Fruit fly (Drosophila melanogaster) whole organism, embryonic: ENCODE results near the gene prg.

Experiments used
- Antp ChIP-seq: fragments of 200-800 bp; sonication (Bioruptor generic); optimal IDR thresholded peaks from 3 replicates; lab custom pipeline; 2016; ENCODE audit warnings: missing biosample characterization, missing genetic modification characterization
- CG10147 ChIP-seq: fragments of 200-800 bp; sonication (Bioruptor generic); optimal IDR thresholded peaks from 2 replicates; lab custom pipeline; 2019; ENCODE audit warnings: missing biosample characterization, mild to moderate bottlenecking, missing genetic modification characterization, moderate library complexity
- CG10366 ChIP-seq: fragments of 200-800 bp; sonication (Bioruptor generic); IDR thresholded peaks from 2 replicates; pipeline ENCODE4 v1.3.6; 2022; ENCODE audit warnings: missing biosample characterization, missing genetic modification characterization
- CG10654 ChIP-seq: fragments of 200-800 bp; sonication (Bioruptor generic); optimal IDR thresholded peaks from 2 replicates; lab custom pipeline; 2016; ENCODE audit warnings: missing biosample characterization, missing genetic modification characterization
- CG10979 ChIP-seq: fragments of 200-800 bp; sonication (Bioruptor generic); optimal IDR thresholded peaks from 2 replicates; lab custom pipeline; 2018; ENCODE audit warnings: missing biosample characterization, mild to moderate bottlenecking, missing genetic modification characterization, moderate library complexity
- CG11560 ChIP-seq: fragments of 200-800 bp; sonication (Bioruptor generic); IDR thresholded peaks from 3 replicates; pipeline ENCODE4 v1.3.6; 2022; ENCODE audit warnings: missing biosample characterization, missing genetic modification characterization
- CG12104 ChIP-seq: fragments of 200-800 bp; sonication (Bioruptor generic); optimal IDR thresholded peaks from 3 replicates; lab custom pipeline; 2016; ENCODE audit warnings: missing biosample characterization, missing genetic modification characterization
- CG14710 ChIP-seq: fragments of 200-800 bp; sonication (Bioruptor generic); optimal IDR thresholded peaks from 3 replicates; lab custom pipeline; 2019; ENCODE audit warnings: missing biosample characterization, mild to moderate bottlenecking, missing genetic modification characterization, moderate library complexity
- CG18011 ChIP-seq: fragments of 200-800 bp; sonication (Bioruptor generic); optimal IDR thresholded peaks from 2 replicates; lab custom pipeline; 2017; ENCODE audit warnings: missing biosample characterization, missing genetic modification characterization, mild to moderate bottlenecking, moderate library complexity, missing genotype
- CG18262 ChIP-seq: fragments of 200-800 bp; optimal IDR thresholded peaks from 3 replicates; lab custom pipeline; 2019; ENCODE audit warnings: missing biosample characterization, mild to moderate bottlenecking, missing genetic modification characterization, moderate library complexity
- CG2120 ChIP-seq: fragments of 200-800 bp; sonication (Bioruptor generic); optimal IDR thresholded peaks from 3 replicates; lab custom pipeline; 2016; ENCODE audit warnings: missing biosample characterization, missing genetic modification characterization
- CG4854 ChIP-seq: fragments of 200-800 bp; sonication (Bioruptor generic); optimal IDR thresholded peaks from 2 replicates; lab custom pipeline; 2016; ENCODE audit warnings: missing biosample characterization, missing genetic modification characterization, inconsistent platforms
- CG6854 ChIP-seq: fragments of 200-800 bp; sonication (Bioruptor generic); optimal IDR thresholded peaks from 3 replicates; lab custom pipeline; 2017; ENCODE audit warnings: missing biosample characterization, mild to moderate bottlenecking, missing genetic modification characterization
- CG7963 ChIP-seq: fragments of 200-800 bp; sonication (Bioruptor generic); IDR thresholded peaks from 3 replicates; pipeline ENCODE4 v1.3.6; 2022; ENCODE audit warnings: missing biosample characterization, missing genetic modification characterization; ENCODE audit not compliant: partially characterized antibody
- CG9932 ChIP-seq: fragments of 200-800 bp; sonication (Bioruptor generic); IDR thresholded peaks from 2 replicates; pipeline ENCODE4 v1.3.6; 2022; ENCODE audit warnings: missing biosample characterization, missing genetic modification characterization
- Doc2 ChIP-seq: fragments of 200-800 bp; sonication (Bioruptor generic); IDR thresholded peaks from 2 replicates; pipeline ENCODE4 v1.3.6; 2022; ENCODE audit warnings: missing biosample characterization, missing genetic modification characterization
- Elba2 ChIP-seq: fragments of 200-800 bp; sonication (Bioruptor generic); optimal IDR thresholded peaks from 3 replicates; lab custom pipeline; 2016; ENCODE audit warnings: missing biosample characterization, missing genetic modification characterization
- Ets65A ChIP-seq: fragments of 200-800 bp; sonication (Bioruptor generic); peaks from one replicate; lab custom pipeline; 2016; ENCODE audit warnings: missing biosample characterization, missing genetic modification characterization
- Ets97D ChIP-seq: fragments of 200-800 bp; sonication (Bioruptor generic); optimal IDR thresholded peaks from 3 replicates; lab custom pipeline; 2016; ENCODE audit warnings: missing biosample characterization, missing genetic modification characterization
- Fer2 ChIP-seq: fragments of 200-800 bp; sonication (Bioruptor generic); optimal IDR thresholded peaks from 2 replicates; lab custom pipeline; 2018; ENCODE audit warnings: missing biosample characterization, mild to moderate bottlenecking, missing genetic modification characterization, moderate library complexity
- GATAe ChIP-seq: fragments of 200-800 bp; sonication (Bioruptor generic); conservative IDR thresholded peaks from 2 replicates; pipeline ENCODE4 v1.3.6; 2022; ENCODE audit warnings: missing biosample characterization, missing genetic modification characterization
- Lpt ChIP-seq: fragments of >200 bp; optimal IDR thresholded peaks from 2 replicates; lab custom pipeline; 2018; ENCODE audit warnings: missing biosample characterization, missing genetic modification characterization
- Meics ChIP-seq: fragments of 200-800 bp; sonication (Bioruptor generic); optimal IDR thresholded peaks from 2 replicates; lab custom pipeline; 2017; ENCODE audit warnings: missing biosample characterization, mild to moderate bottlenecking, missing genetic modification characterization
- NK7.1 ChIP-seq: fragments of 200-800 bp; sonication (Bioruptor generic); optimal IDR thresholded peaks from 3 replicates; lab custom pipeline; 2016; ENCODE audit warnings: missing biosample characterization, missing genetic modification characterization
- Oaz ChIP-seq: fragments of 200-800 bp; sonication (Bioruptor generic); IDR thresholded peaks from 2 replicates; pipeline ENCODE4 v1.3.6; 2022; ENCODE audit warnings: missing biosample characterization, missing genetic modification characterization
- Poxn ChIP-seq: fragments of 200-800 bp; sonication (Bioruptor generic); IDR thresholded peaks from 2 replicates; pipeline ENCODE4 v1.3.6; 2022; ENCODE audit warnings: missing biosample characterization, missing genetic modification characterization
- Side ChIP-seq: fragments of 200-800 bp; sonication (Bioruptor generic); optimal IDR thresholded peaks from 2 replicates; lab custom pipeline; 2016; ENCODE audit warnings: missing biosample characterization, missing genetic modification characterization
- Sry-δ ChIP-seq: fragments of 200-800 bp; sonication (Bioruptor generic); optimal IDR thresholded peaks from 2 replicates; lab custom pipeline; 2016; ENCODE audit warnings: missing biosample characterization, missing genetic modification characterization
- Stat92E ChIP-seq, 3 experiments: fragments of >200 bp in 2 of 3; fragments of 200-800 bp in 1 of 3; sonication (Bioruptor generic) in 1 of 3; optimal IDR thresholded peaks; 2 replicates each; lab custom pipeline; 2017 to 2019; ENCODE audit warnings: missing biosample characterization in 3 of 3, missing genetic modification characterization in 3 of 3, mild to moderate bottlenecking in 1 of 3, moderate library complexity in 1 of 3
- Trl ChIP-seq, 3 experiments: fragments of >200 bp in 2 of 3; fragments of 200-800 bp in 1 of 3; sonication (Bioruptor generic) in 1 of 3; optimal IDR thresholded peaks; 2 replicates in 1 of 3; 3 replicates in 2 of 3; lab custom pipeline; 2016 to 2017; ENCODE audit warnings: missing biosample characterization in 1 of 3, missing genetic modification characterization in 1 of 3
- ab ChIP-seq: fragments of 200-800 bp; sonication (Bioruptor generic); optimal IDR thresholded peaks from 2 replicates; lab custom pipeline; 2016; ENCODE audit warnings: missing biosample characterization, missing genetic modification characterization
- cato ChIP-seq: fragments of 200-800 bp; sonication (Bioruptor generic); optimal IDR thresholded peaks from 2 replicates; lab custom pipeline; 2016; ENCODE audit warnings: missing biosample characterization, missing genetic modification characterization, borderline replicate concordance
- da ChIP-seq: fragments of 200-800 bp; sonication (Bioruptor generic); optimal IDR thresholded peaks from 2 replicates; lab custom pipeline; 2016; ENCODE audit warnings: missing biosample characterization, missing genetic modification characterization
- dimm ChIP-seq: fragments of 200-800 bp; sonication (Bioruptor generic); IDR thresholded peaks from 2 replicates; pipeline ENCODE4 v1.3.6; 2022; ENCODE audit warnings: missing biosample characterization, missing genetic modification characterization
- dmrt99B ChIP-seq: fragments of 200-800 bp; sonication (Bioruptor generic); optimal IDR thresholded peaks from 2 replicates; lab custom pipeline; 2018; ENCODE audit warnings: missing biosample characterization, mild to moderate bottlenecking, missing genetic modification characterization, moderate library complexity
- emc ChIP-seq: fragments of 200-800 bp; sonication (Bioruptor generic); optimal IDR thresholded peaks from 2 replicates; lab custom pipeline; 2016; ENCODE audit warnings: missing biosample characterization, missing genetic modification characterization
- gfzf ChIP-seq: fragments of 200-800 bp; sonication (Bioruptor generic); optimal IDR thresholded peaks from 2 replicates; lab custom pipeline; 2016; ENCODE audit warnings: missing biosample characterization, mild to moderate bottlenecking, missing genetic modification characterization, moderate library complexity
- grau ChIP-seq: fragments of 200-800 bp; optimal IDR thresholded peaks from 3 replicates; lab custom pipeline; 2019; ENCODE audit warnings: missing biosample characterization, mild to moderate bottlenecking, missing genetic modification characterization, moderate library complexity
- hth ChIP-seq: fragments of >200 bp; optimal IDR thresholded peaks from 2 replicates; lab custom pipeline; 2017; ENCODE audit warnings: inconsistent platforms
- kah ChIP-seq: fragments of 200-800 bp; sonication (Bioruptor generic); optimal IDR thresholded peaks from 2 replicates; lab custom pipeline; 2018; ENCODE audit warnings: missing biosample characterization, mild to moderate bottlenecking, missing genetic modification characterization
- mirr ChIP-seq: fragments of 200-800 bp; sonication (Bioruptor generic); optimal IDR thresholded peaks from 3 replicates; lab custom pipeline; 2018; ENCODE audit warnings: missing biosample characterization, mild to moderate bottlenecking, missing genetic modification characterization
- nerfin-2 ChIP-seq: fragments of 200-800 bp; sonication (Bioruptor generic); IDR thresholded peaks from 2 replicates; pipeline ENCODE4 v1.3.6; 2022; ENCODE audit warnings: missing biosample characterization, missing genetic modification characterization; ENCODE audit not compliant: partially characterized antibody
- phol ChIP-seq: fragments of 200-800 bp; sonication (Bioruptor generic); optimal IDR thresholded peaks from 3 replicates; lab custom pipeline; 2018; ENCODE audit warnings: missing biosample characterization, mild to moderate bottlenecking, missing genetic modification characterization, moderate library complexity
- rib ChIP-seq: fragments of 200-800 bp; sonication (Bioruptor generic); IDR thresholded peaks from 2 replicates; pipeline ENCODE4 v1.3.6; 2022; ENCODE audit warnings: missing biosample characterization, missing genetic modification characterization
- ro ChIP-seq: fragments of 200-800 bp; sonication (Bioruptor generic); IDR thresholded peaks from 2 replicates; pipeline ENCODE4 v1.3.6; 2022; ENCODE audit warnings: missing biosample characterization, missing genetic modification characterization
- row ChIP-seq: fragments of 200-800 bp; sonication (Bioruptor generic); IDR thresholded peaks from 3 replicates; pipeline ENCODE4 v1.3.6; 2022; ENCODE audit warnings: missing biosample characterization, missing genetic modification characterization
- stwl ChIP-seq: fragments of 200-800 bp; sonication (Bioruptor generic); optimal IDR thresholded peaks from 3 replicates; lab custom pipeline; 2018; ENCODE audit warnings: missing biosample characterization, mild to moderate bottlenecking, missing genetic modification characterization, moderate library complexity
- tna ChIP-seq: fragments of 200-800 bp; sonication (Bioruptor generic); IDR thresholded peaks from 2 replicates; pipeline ENCODE4 v1.3.6; 2022; ENCODE audit warnings: missing biosample characterization, missing genetic modification characterization; ENCODE audit not compliant: partially characterized antibody
- toy ChIP-seq: fragments of 200-800 bp; sonication (Bioruptor generic); IDR thresholded peaks from 2 replicates; pipeline ENCODE4 v1.3.6; 2022; ENCODE audit warnings: missing biosample characterization, missing genetic modification characterization
- trh ChIP-seq: fragments of 200-800 bp; sonication (Bioruptor generic); optimal IDR thresholded peaks from 2 replicates; lab custom pipeline; 2016; ENCODE audit warnings: missing biosample characterization, missing genetic modification characterization
- ttk ChIP-seq: fragments of 200-800 bp; sonication (Bioruptor generic); IDR thresholded peaks from 2 replicates; pipeline ENCODE4 v2.1.2; 2022; ENCODE audit warnings: missing biosample characterization, missing genetic modification characterization
- tx ChIP-seq: fragments of 200-800 bp; sonication (Bioruptor generic); optimal IDR thresholded peaks from 2 replicates; lab custom pipeline; 2016; ENCODE audit warnings: missing biosample characterization, missing genetic modification characterization

The prg gene

dm6 chr2L:8473448-8473847, 9.2 kb downstream of the prg start (continued):
- TF ChIP-seq CG2120 (GFP tag; lab: Kevin White, UChicago): peak; percentile 19
- TF ChIP-seq Lpt: no peak
- no peak for TF ChIP-seq cato (GFP tag; lab: Kevin White, UChicago)
- TF ChIP-seq emc (GFP tag; lab: Kevin White, UChicago): no peak
- TF ChIP-seq CG10979: peak; percentile 66
- no peak for TF ChIP-seq nerfin-2 (GFP tag; lab: Robert Waterston, UW)
- TF ChIP-seq Stat92E (GFP tag; optimal IDR thresholded peaks at IDR 0.05; lab: Kevin White, UChicago): no peak
- no peak for TF ChIP-seq CG7963 (GFP tag; lab: Robert Waterston, UW)
- TF ChIP-seq Ets97D: no peak
- TF ChIP-seq row (GFP tag; lab: Robert Waterston, UW): peak; percentile 71
- TF ChIP-seq CG9932 (GFP tag; lab: Robert Waterston, UW): no peak
- TF ChIP-seq Elba2 (GFP tag; lab: Kevin White, UChicago): no peak
- no peak for TF ChIP-seq ro (GFP tag; lab: Robert Waterston, UW)
- TF ChIP-seq Oaz (GFP tag; lab: Robert Waterston, UW): peak; percentile 42
- no peak for TF ChIP-seq gfzf
- no peak for TF ChIP-seq Trl (optimal IDR thresholded peaks at IDR 0.05; lab: Kevin White, UChicago)
- no peak for TF ChIP-seq Trl (GFP tag; optimal IDR thresholded peaks at IDR 0.05; lab: Kevin White, UChicago)
- no peak for TF ChIP-seq tx (GFP tag; lab: Kevin White, UChicago)
- peak; percentile 65 for TF ChIP-seq CG10366
- TF ChIP-seq CG6854 (GFP tag; lab: Kevin White, UChicago): no peak
- TF ChIP-seq CG4854: no peak
- TF ChIP-seq rib (GFP tag; lab: Robert Waterston, UW): no peak
- TF ChIP-seq da: no peak
- no peak for TF ChIP-seq Doc2
- peak; percentile 59 for TF ChIP-seq CG18262
- TF ChIP-seq phol (tag; lab: Kevin White, UChicago): peak; percentile 67
- TF ChIP-seq kah (GFP tag; lab: Kevin White, UChicago): no peak
- TF ChIP-seq GATAe (GFP tag; lab: Robert Waterston, UW): no peak
- TF ChIP-seq Meics (GFP tag; lab: Kevin White, UChicago): peak; percentile 54
- no peak for TF ChIP-seq Fer2 (tag; lab: Kevin White, UChicago)
- TF ChIP-seq ab (GFP tag; lab: Kevin White, UChicago): no peak
- TF ChIP-seq CG10654 (GFP tag; lab: Kevin White, UChicago): no peak
- TF ChIP-seq hth (lab: Kevin White, UChicago): no peak
- TF ChIP-seq Antp: no peak
- peak; percentile 27 for TF ChIP-seq grau (tag; lab: Kevin White, UChicago)
- no peak for TF ChIP-seq Side (GFP tag; lab: Kevin White, UChicago)
- peak; percentile 8 for TF ChIP-seq CG12104 (GFP tag; lab: Kevin White, UChicago)
- no peak for TF ChIP-seq stwl (tag; lab: Kevin White, UChicago)
- TF ChIP-seq Sry-δ (GFP tag; lab: Kevin White, UChicago): no peak
- TF ChIP-seq NK7.1 (GFP tag; lab: Kevin White, UChicago): no peak
- TF ChIP-seq CG18011: no peak
- no peak for TF ChIP-seq CG10147
- no peak for TF ChIP-seq toy (GFP tag; lab: Robert Waterston, UW)
- peak; percentile 85 for TF ChIP-seq Ets65A (GFP tag; lab: Kevin White, UChicago)
- no peak for TF ChIP-seq Poxn (GFP tag; lab: Robert Waterston, UW)
- peak; percentile 47; the same call in 1 of the 3 replicates for TF ChIP-seq CG11560 (tag; lab: Robert Waterston, UW)
- TF ChIP-seq dmrt99B (tag; lab: Kevin White, UChicago): peak; percentile 64
- TF ChIP-seq dimm (GFP tag; lab: Robert Waterston, UW): peak; percentile 42; the same call in 1 of the 2 replicates
- TF ChIP-seq trh (GFP tag; lab: Kevin White, UChicago): no peak
- peak; percentile 59 for TF ChIP-seq CG14710 (tag; lab: Kevin White, UChicago)
- TF ChIP-seq ttk: peak; percentile 46; the same call in 1 of the 2 replicates
- no peak for TF ChIP-seq mirr
- TF ChIP-seq tna: no peak
